Fruit fly (Drosophila melanogaster): Measurements from ENCODE around the gene REPTOR.

Gene REPTOR

DNA sequence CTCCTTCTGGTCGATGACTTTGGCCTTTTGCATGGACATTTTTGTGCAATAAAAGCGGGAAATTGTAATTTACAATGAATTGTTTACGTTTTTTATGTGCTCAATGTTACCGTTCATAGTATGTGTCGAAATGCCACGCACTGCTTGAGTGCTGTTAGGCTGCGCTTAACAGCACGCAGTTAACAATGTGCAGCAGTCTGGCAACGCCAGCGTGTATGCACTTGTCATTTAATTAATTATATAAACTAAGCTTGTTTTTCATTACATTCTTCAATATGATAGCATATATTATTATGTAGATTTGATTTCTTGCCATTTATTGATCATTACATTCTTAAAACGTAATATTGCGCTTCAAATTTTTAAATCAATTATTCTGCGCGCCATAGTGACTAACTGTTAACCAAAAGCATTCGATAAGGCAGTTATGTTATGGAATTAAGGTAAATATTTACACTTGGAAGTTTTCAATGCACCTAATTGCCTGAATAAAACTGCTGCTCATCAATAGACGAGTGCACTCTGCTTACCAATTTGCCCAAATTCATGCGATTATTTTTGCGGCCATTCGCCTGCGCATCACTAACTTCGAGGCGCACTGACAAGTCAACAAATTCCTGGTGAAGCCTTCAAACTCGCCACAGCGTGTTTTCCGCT is 2.5 kb upstream of the REPTOR start, which contains the start of the genes CG13625 and mld (continued):
- TF ChIP-seq CG13624 (GFP tag; optimal IDR thresholded peaks at IDR 0.05): peak; percentile 27
- peak; percentile 7 for TF ChIP-seq HmgZ (tag; optimal IDR thresholded peaks at IDR 0.05)
- TF ChIP-seq CG17829 (tag; optimal IDR thresholded peaks at IDR 0.05): peak; percentile 9
- TF ChIP-seq CG13775 (GFP tag; optimal IDR thresholded peaks at IDR 0.05): no peak
- TF ChIP-seq CG17359 (tag; optimal IDR thresholded peaks at IDR 0.05): peak; percentile 1
- TF ChIP-seq dm (GFP tag; optimal IDR thresholded peaks at IDR 0.05): peak; percentile 17
- peak; percentile 11 for TF ChIP-seq Dad (GFP tag; optimal IDR thresholded peaks at IDR 0.05)
- peak; percentile 71 for TF ChIP-seq BEAF-32 (GFP tag; optimal IDR thresholded peaks at IDR 0.05)
- peak; percentile 45 for TF ChIP-seq CG12391 (tag; optimal IDR thresholded peaks at IDR 0.05)
- TF ChIP-seq CG15073 (GFP tag; optimal IDR thresholded peaks at IDR 0.05): no peak
- TF ChIP-seq Abd-B (GFP tag; optimal IDR thresholded peaks at IDR 0.05): peak; percentile 68
- peak; percentile 24 for TF ChIP-seq ewg (GFP tag; optimal IDR thresholded peaks at IDR 0.05)
- TF ChIP-seq Max (GFP tag; optimal IDR thresholded peaks at IDR 0.05): peak; percentile 42
- peak; percentile 25 for TF ChIP-seq phol (tag; optimal IDR thresholded peaks at IDR 0.05)
- peak; percentile 55 for TF ChIP-seq CG12659 (GFP tag; optimal IDR thresholded peaks at IDR 0.05)
- no peak for TF ChIP-seq CG8290 (GFP tag; optimal IDR thresholded peaks at IDR 0.05)
- TF ChIP-seq CG8290 (tag; optimal IDR thresholded peaks at IDR 0.05): peak in 1 of 2 experiments; percentile 19
- no peak for TF ChIP-seq mld (GFP tag; IDR thresholded peaks at IDR 0.05; ENCODE audit: partially characterized antibody)
- TF ChIP-seq stwl (tag; optimal IDR thresholded peaks at IDR 0.05): peak; percentile 19
- peak in 1 of 2 experiments; percentile 0 for TF ChIP-seq Hr51 (GFP tag; optimal IDR thresholded peaks at IDR 0.05)
- TF ChIP-seq CG8924 (tag; optimal IDR thresholded peaks at IDR 0.05): peak; percentile 31
- peak; percentile 28 for TF ChIP-seq CG16863 (GFP tag; optimal IDR thresholded peaks at IDR 0.05)
- peak; percentile 10 for TF ChIP-seq CG4854 (GFP tag; optimal IDR thresholded peaks at IDR 0.05)
- no peak for TF ChIP-seq MTF-1 (GFP tag; optimal IDR thresholded peaks at IDR 0.05; ENCODE audit: borderline replicate concordance)
- peak; percentile 84 for TF ChIP-seq sens (GFP tag)
- TF ChIP-seq aop (GFP tag; IDR thresholded peaks at IDR 0.05): no peak
- TF ChIP-seq CG31365 (tag; optimal IDR thresholded peaks at IDR 0.05): peak; percentile 88
- TF ChIP-seq sd (tag; optimal IDR thresholded peaks at IDR 0.05): peak; percentile 40
- TF ChIP-seq CoRest (tag; optimal IDR thresholded peaks at IDR 0.05): peak; percentile 57
- peak; percentile 10 for TF ChIP-seq CG11504 (tag; optimal IDR thresholded peaks at IDR 0.05)
- TF ChIP-seq eyg (GFP tag; optimal IDR thresholded peaks at IDR 0.05): no peak
- peak; percentile 18 for TF ChIP-seq Ets97D (GFP tag; optimal IDR thresholded peaks at IDR 0.05)
- peak; percentile 7 for TF ChIP-seq shn (GFP tag; optimal IDR thresholded peaks at IDR 0.05)
- no peak for TF ChIP-seq Sox102F (GFP tag; optimal IDR thresholded peaks at IDR 0.05)
- TF ChIP-seq PHDP (tag; optimal IDR thresholded peaks at IDR 0.05): peak; percentile 6
- peak; percentile 56 for TF ChIP-seq exex (tag; optimal IDR thresholded peaks at IDR 0.05)
- TF ChIP-seq nmo (GFP tag; optimal IDR thresholded peaks at IDR 0.05): peak; percentile 57
- TF ChIP-seq pzg (GFP tag; optimal IDR thresholded peaks at IDR 0.05): peak; percentile 87
- TF ChIP-seq abd-A (tag; optimal IDR thresholded peaks at IDR 0.05): peak; percentile 81
- peak; percentile 78 for TF ChIP-seq CG9797 (GFP tag; optimal IDR thresholded peaks at IDR 0.05)
- TF ChIP-seq HHEX (GFP tag; optimal IDR thresholded peaks at IDR 0.05): no peak
- peak; percentile 71 for TF ChIP-seq Ets65A (GFP tag)
- TF ChIP-seq CHES-1-like (GFP tag; optimal IDR thresholded peaks at IDR 0.05): peak; percentile 15
- TF ChIP-seq CG9437 (GFP tag; optimal IDR thresholded peaks at IDR 0.05): peak; percentile 71
- TF ChIP-seq sug (tag; optimal IDR thresholded peaks at IDR 0.05): peak; percentile 14
- TF ChIP-seq trem (tag; optimal IDR thresholded peaks at IDR 0.05): peak; percentile 47
- TF ChIP-seq Nf-YA (GFP tag; IDR thresholded peaks at IDR 0.05): no peak
- peak; percentile 16 for TF ChIP-seq zfh2 (GFP tag; optimal IDR thresholded peaks at IDR 0.05)
- TF ChIP-seq Hmr (GFP tag; optimal IDR thresholded peaks at IDR 0.05): no peak
